Worm (Caenorhabditis elegans): Measurements from ENCODE around the gene gpa-11.

- TF ChIP-seq zag-1 (tag; optimal IDR thresholded peaks at IDR 0.05) (no peak), nhr-237 (tag; optimal IDR thresholded peaks at IDR 0.05) (no peak), lsy-2 (tag; optimal IDR thresholded peaks at IDR 0.05) (no peak), hlh-17 (GFP tag; optimal IDR thresholded peaks at IDR 0.05; ENCODE audit: borderline replicate concordance) (no peak), nhr-76 (tag; optimal IDR thresholded peaks at IDR 0.05) (no peak), swsn-7 (tag; optimal IDR thresholded peaks at IDR 0.05) (no peak), pqm-1 (tag; optimal IDR thresholded peaks at IDR 0.05) (no peak), unc-86 (tag; optimal IDR thresholded peaks at IDR 0.05) (no peak), ets-5 (GFP tag; IDR thresholded peaks at IDR 0.05) (no peak), snpc-4 (tag; optimal IDR thresholded peaks at IDR 0.05) (no peak), alr-1 (tag; optimal IDR thresholded peaks at IDR 0.05; ENCODE audit: borderline replicate concordance) (no peak)
Measured at ce11 chrII:4203729-4204184, 43.2 kb upstream of the gpa-11 start, which contains the start of gene mth-1.

Measured in whole organism, L1 larva.